Worm (Caenorhabditis elegans) whole organism, L1 larva: ENCODE measurements around the gene H17B01.2.

Experiments
- alr-1 ChIP-seq: fragments of 200-800 bp; sonication (Bioruptor generic); optimal IDR thresholded peaks from 2 replicates; lab custom pipeline; 2018; ENCODE audit warnings: borderline replicate concordance, mild to moderate bottlenecking, missing genetic modification characterization, missing compliant biosample characterization
- ces-1 ChIP-seq: fragments of 150-350 bp; optimal IDR thresholded peaks from 2 replicates; lab custom pipeline; 2014; ENCODE audit warnings: missing biosample characterization, missing genetic modification reagents, missing genetic modification characterization
- ets-5 ChIP-seq: fragments of 200-800 bp; sonication (Bioruptor generic); IDR thresholded peaks from 2 replicates; pipeline ENCODE4 v1.3.6; 2022; ENCODE audit warnings: missing genetic modification characterization, missing compliant biosample characterization
- lin-35 ChIP-seq, 2 experiments: fragments of 150-350 bp; optimal IDR thresholded peaks; 2 replicates each; lab custom pipeline; 2014; ENCODE audit warnings: missing biosample characterization in 2 of 2, missing genetic modification characterization in 2 of 2, missing genetic modification reagents in 2 of 2
- pqm-1 ChIP-seq: sonication (generic microtip); optimal IDR thresholded peaks from 3 replicates; lab custom pipeline; 2017; ENCODE audit warnings: missing biosample characterization, missing genetic modification characterization
- snpc-4 ChIP-seq: fragments of 150-350 bp; optimal IDR thresholded peaks from 2 replicates; lab custom pipeline; 2014; ENCODE audit warnings: missing biosample characterization, missing genetic modification characterization
- zag-1 ChIP-seq: fragments of 150-350 bp; optimal IDR thresholded peaks from 2 replicates; lab custom pipeline; 2014; ENCODE audit warnings: missing biosample characterization, missing genetic modification characterization

DNA sequence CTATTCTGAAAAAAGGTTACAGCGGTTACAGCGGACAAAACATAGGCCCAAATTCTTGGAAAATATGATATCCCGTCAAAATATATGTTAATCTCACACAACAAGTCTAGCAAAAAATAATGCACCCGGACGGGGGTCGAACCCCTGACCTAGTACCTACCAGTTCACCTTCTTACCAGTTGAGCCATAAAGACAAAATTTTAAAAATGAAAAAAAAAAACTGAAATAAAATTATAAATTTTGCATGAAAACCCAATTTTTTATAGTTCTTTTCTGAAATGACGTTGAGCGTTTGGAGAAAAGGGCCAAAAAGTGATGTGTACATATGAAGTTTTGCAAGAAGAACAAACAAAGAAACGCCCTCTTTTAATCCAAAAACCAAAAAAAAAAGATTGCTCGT is 12.1 kb downstream of the H17B01.2 start:
- TF ChIP-seq ces-1 (GFP tag; lab: Kevin White, UChicago) (no peak), alr-1 (tag; lab: Kevin White, UChicago) (no peak), ets-5 (no peak), lin-35 (GFP tag; optimal IDR thresholded peaks at IDR 0.05; lab: Kevin White, UChicago) (no peak), pqm-1 (tag; lab: Kevin White, UChicago) (no peak), snpc-4 (tag; lab: Kevin White, UChicago) (no peak), zag-1 (tag; lab: Kevin White, UChicago) (no peak)
